Worm (Caenorhabditis elegans) whole organism, L3 larva: Measurements from ENCODE around the gene srlf-30.

Experiments
- R02D3.7 ChIP-seq: fragments of 150-350 bp; optimal IDR thresholded peaks from 2 replicates; lab custom pipeline; 2014; ENCODE audit warnings: missing biosample characterization, missing genetic modification characterization
- ZK546.5 ChIP-seq: sonication (generic microtip); optimal IDR thresholded peaks from 2 replicates; lab custom pipeline; 2017; ENCODE audit warnings: missing biosample characterization, missing genetic modification characterization
- aly-2 ChIP-seq: fragments of 150-350 bp; optimal IDR thresholded peaks from 2 replicates; lab custom pipeline; 2014; ENCODE audit warnings: missing biosample characterization, missing genetic modification characterization
- ama-1 ChIP-seq: fragments of 150-350 bp; optimal IDR thresholded peaks from 2 replicates; lab custom pipeline; 2018
- ceh-16 ChIP-seq: sonication (generic microtip); optimal IDR thresholded peaks from 2 replicates; lab custom pipeline; 2017; ENCODE audit warnings: missing biosample characterization, missing genetic modification characterization
- ceh-28 ChIP-seq: fragments of 150-350 bp; optimal IDR thresholded peaks from 2 replicates; lab custom pipeline; 2014; ENCODE audit warnings: missing biosample characterization, missing genetic modification reagents, missing genetic modification characterization
- ceh-82 ChIP-seq: fragments of 150-350 bp; optimal IDR thresholded peaks from 2 replicates; lab custom pipeline; 2014; ENCODE audit warnings: missing biosample characterization, missing genetic modification characterization
- ceh-9 ChIP-seq: sonication (generic microtip); optimal IDR thresholded peaks from 2 replicates; lab custom pipeline; 2018; ENCODE audit warnings: missing biosample characterization, missing genetic modification characterization
- daf-12 ChIP-seq: fragments of 150-350 bp; optimal IDR thresholded peaks from 2 replicates; lab custom pipeline; 2014; ENCODE audit warnings: missing biosample characterization, missing genetic modification reagents, missing genetic modification characterization
- egl-27 ChIP-seq: sonication (generic microtip); optimal IDR thresholded peaks from 4 replicates; lab custom pipeline; 2017; ENCODE audit warnings: missing biosample characterization, missing genetic modification reagents, missing genetic modification characterization
- egl-5 ChIP-seq: fragments of 150-350 bp; optimal IDR thresholded peaks from 2 replicates; lab custom pipeline; 2017; ENCODE audit warnings: missing biosample characterization, missing genetic modification reagents, missing genetic modification characterization, inconsistent platforms
- elt-1 ChIP-seq: fragments of 150-350 bp; optimal IDR thresholded peaks from 2 replicates; lab custom pipeline; 2014; ENCODE audit warnings: missing biosample characterization, missing genetic modification characterization
- elt-2 ChIP-seq: sonication (generic microtip); optimal IDR thresholded peaks from 2 replicates; lab custom pipeline; 2016; ENCODE audit warnings: missing genetic modification reagents, mild to moderate bottlenecking, missing genetic modification characterization, missing compliant biosample characterization
- elt-3 ChIP-seq, 3 experiments: fragments of 150-350 bp in 1 of 3; sonication (generic microtip) in 2 of 3; optimal IDR thresholded peaks; 2 replicates in 2 of 3; 4 replicates in 1 of 3; lab custom pipeline; 2014 to 2017; ENCODE audit warnings: missing biosample characterization in 3 of 3, missing genetic modification characterization in 3 of 3
- eor-1 ChIP-seq, 2 experiments: fragments of 150-350 bp; optimal IDR thresholded peaks; 2 replicates each; lab custom pipeline; 2014 to 2018; ENCODE audit warnings: missing biosample characterization in 2 of 2, missing genetic modification characterization in 2 of 2
- fkh-10 ChIP-seq: sonication (generic microtip); optimal IDR thresholded peaks from 2 replicates; lab custom pipeline; 2017; ENCODE audit warnings: missing biosample characterization, missing genetic modification reagents, missing genetic modification characterization
- fkh-2 ChIP-seq: fragments of 150-350 bp; optimal IDR thresholded peaks from 2 replicates; lab custom pipeline; 2014; ENCODE audit warnings: missing biosample characterization, missing genetic modification reagents, missing genetic modification characterization
- fos-1 ChIP-seq: fragments of 150-350 bp; optimal IDR thresholded peaks from 2 replicates; lab custom pipeline; 2014; ENCODE audit warnings: missing biosample characterization, missing genetic modification characterization
- hmg-11 ChIP-seq: sonication (generic microtip); optimal IDR thresholded peaks from 2 replicates; lab custom pipeline; 2016; ENCODE audit warnings: missing genetic modification characterization, missing compliant biosample characterization
- jun-1 ChIP-seq: fragments of 150-350 bp; optimal IDR thresholded peaks from 2 replicates; lab custom pipeline; 2014; ENCODE audit warnings: missing biosample characterization, missing genetic modification reagents, missing genetic modification characterization
- lin-15B ChIP-seq: fragments of 150-350 bp; optimal IDR thresholded peaks from 2 replicates; lab custom pipeline; 2014; ENCODE audit warnings: missing biosample characterization, missing genetic modification characterization
- lin-39 ChIP-seq: fragments of 150-350 bp; optimal IDR thresholded peaks from 2 replicates; lab custom pipeline; 2018; ENCODE audit warnings: missing biosample characterization, missing genetic modification reagents, missing genetic modification characterization
- lsy-12 ChIP-seq: sonication (generic microtip); optimal IDR thresholded peaks from 2 replicates; lab custom pipeline; 2016; ENCODE audit warnings: mild to moderate bottlenecking, missing genetic modification characterization, missing compliant biosample characterization
- mdl-1 ChIP-seq: fragments of 150-350 bp; optimal IDR thresholded peaks from 2 replicates; lab custom pipeline; 2014; ENCODE audit warnings: missing biosample characterization, missing genetic modification characterization
- mml-1 ChIP-seq: fragments of 150-350 bp; sonication (generic microtip); optimal IDR thresholded peaks from 3 replicates; lab custom pipeline; 2014; ENCODE audit warnings: missing biosample characterization, missing genetic modification characterization
- nfya-1 ChIP-seq: sonication (generic microtip); optimal IDR thresholded peaks from 2 replicates; lab custom pipeline; 2017; ENCODE audit warnings: missing genetic modification characterization, mild to moderate bottlenecking, missing compliant biosample characterization, antibody characterized with exemption, moderate library complexity; ENCODE audit not compliant: insufficient read depth
- nhr-11 ChIP-seq: fragments of 150-350 bp; optimal IDR thresholded peaks from 2 replicates; lab custom pipeline; 2014; ENCODE audit warnings: missing biosample characterization, missing genetic modification characterization
- nhr-12 ChIP-seq: fragments of 150-350 bp; optimal IDR thresholded peaks from 2 replicates; lab custom pipeline; 2014; ENCODE audit warnings: missing biosample characterization, missing genetic modification characterization
- nhr-23 ChIP-seq: fragments of 150-350 bp; optimal IDR thresholded peaks from 2 replicates; lab custom pipeline; 2014; ENCODE audit warnings: missing biosample characterization, missing genetic modification reagents, missing genetic modification characterization
- nhr-237 ChIP-seq: fragments of 150-350 bp; optimal IDR thresholded peaks from 2 replicates; lab custom pipeline; 2014; ENCODE audit warnings: missing biosample characterization, missing genetic modification characterization
- nhr-25 ChIP-seq: sonication (generic microtip); optimal IDR thresholded peaks from 2 replicates; lab custom pipeline; 2017; ENCODE audit warnings: missing biosample characterization, missing genetic modification characterization
- nhr-28 ChIP-seq: fragments of 150-350 bp; optimal IDR thresholded peaks from 2 replicates; lab custom pipeline; 2014; ENCODE audit warnings: missing biosample characterization, missing genetic modification characterization
- nhr-43 ChIP-seq: sonication (generic microtip); optimal IDR thresholded peaks from 2 replicates; lab custom pipeline; 2016; ENCODE audit warnings: mild to moderate bottlenecking, missing genetic modification characterization, missing compliant biosample characterization; ENCODE audit not compliant: poor library complexity, severe bottlenecking
- nhr-67 ChIP-seq: fragments of 150-350 bp; optimal IDR thresholded peaks from 2 replicates; lab custom pipeline; 2014; ENCODE audit warnings: missing biosample characterization, missing genetic modification characterization
- nhr-76 ChIP-seq: fragments of 150-350 bp; sonication (generic microtip); optimal IDR thresholded peaks from 5 replicates; lab custom pipeline; 2014; ENCODE audit warnings: missing biosample characterization, missing genetic modification characterization
- nhr-77 ChIP-seq: fragments of 150-350 bp; optimal IDR thresholded peaks from 2 replicates; lab custom pipeline; 2014; ENCODE audit warnings: missing biosample characterization, missing genetic modification characterization
- pha-4 ChIP-seq: fragments of 150-350 bp; optimal IDR thresholded peaks from 2 replicates; lab custom pipeline; 2014; ENCODE audit warnings: missing biosample characterization, missing genetic modification reagents, missing genetic modification characterization
- pqm-1 ChIP-seq: fragments of 150-350 bp; optimal IDR thresholded peaks from 2 replicates; lab custom pipeline; 2017; ENCODE audit warnings: missing biosample characterization, missing genetic modification characterization, inconsistent platforms
- sea-2 ChIP-seq: fragments of 150-350 bp; sonication (generic microtip); optimal IDR thresholded peaks from 4 replicates; lab custom pipeline; 2014; ENCODE audit warnings: missing biosample characterization, missing genetic modification reagents, missing genetic modification characterization
- skn-1 ChIP-seq: fragments of 150-350 bp; optimal IDR thresholded peaks from 2 replicates; lab custom pipeline; 2014; ENCODE audit warnings: missing biosample characterization, missing genetic modification characterization
- snpc-4 ChIP-seq: fragments of 150-350 bp; optimal IDR thresholded peaks from 2 replicates; lab custom pipeline; 2014; ENCODE audit warnings: missing biosample characterization, missing genetic modification characterization
- tbx-2 ChIP-seq: sonication (generic microtip); optimal IDR thresholded peaks from 2 replicates; lab custom pipeline; 2016; ENCODE audit warnings: mild to moderate bottlenecking, missing genetic modification characterization, missing compliant biosample characterization
- unc-39 ChIP-seq: sonication (generic microtip); optimal IDR thresholded peaks from 4 replicates; lab custom pipeline; 2017; ENCODE audit warnings: missing biosample characterization, missing genetic modification characterization
- unc-62 ChIP-seq: fragments of 150-350 bp; sonication (generic microtip); optimal IDR thresholded peaks from 4 replicates; lab custom pipeline; 2014; ENCODE audit warnings: missing biosample characterization, missing genetic modification reagents, missing genetic modification characterization
- zag-1 ChIP-seq: fragments of 150-350 bp; optimal IDR thresholded peaks from 2 replicates; lab custom pipeline; 2014; ENCODE audit warnings: missing biosample characterization, missing genetic modification characterization
- ztf-11 ChIP-seq: fragments of 150-350 bp; optimal IDR thresholded peaks from 2 replicates; lab custom pipeline; 2014; ENCODE audit warnings: missing biosample characterization, missing genetic modification characterization
- ztf-4 ChIP-seq: fragments of 150-350 bp; optimal IDR thresholded peaks from 2 replicates; lab custom pipeline; 2014; ENCODE audit warnings: missing biosample characterization, missing genetic modification characterization

Gene srlf-30

ce11 chrIV:10936906-10937540, 36.8 kb downstream of the srlf-30 start, which contains the start of gene fic-1:
Gene fic-1, plus strand, starts transcription at chrIV:10937454.
- TF ChIP-seq unc-39 (tag; lab: Kevin White, UChicago) (no peak), ceh-82 (tag; lab: Kevin White, UChicago) (no peak), nhr-25 (tag; lab: Kevin White, UChicago) (no peak), fkh-2 (tag; lab: Kevin White, UChicago) (peak; percentile 11), elt-1 (no peak), elt-3 (tag; optimal IDR thresholded peaks at IDR 0.05; lab: Kevin White, UChicago) (no peak), fos-1 (tag; lab: Kevin White, UChicago) (no peak), nhr-28 (no peak), sea-2 (GFP tag; lab: Kevin White, UChicago) (peak; percentile 78), elt-2 (tag; lab: Kevin White, UChicago) (peak; percentile 28), nhr-77 (tag; lab: Kevin White, UChicago) (no peak), lin-15B (peak; percentile 51), aly-2 (tag; lab: Kevin White, UChicago) (no peak), pqm-1 (tag; lab: Kevin White, UChicago) (peak; percentile 34), nhr-12 (tag; lab: Kevin White, UChicago) (no peak), nhr-76 (tag; lab: Kevin White, UChicago) (no peak), nhr-237 (no peak), R02D3.7 (peak; percentile 15), nhr-43 (tag; lab: Kevin White, UChicago) (no peak), egl-27 (tag; lab: Kevin White, UChicago) (no peak), ZK546.5 (tag; lab: Kevin White, UChicago) (no peak), mdl-1 (no peak), mml-1 (tag; lab: Kevin White, UChicago) (no peak), ceh-28 (tag; lab: Kevin White, UChicago) (peak; percentile 91), zag-1 (tag; lab: Kevin White, UChicago) (no peak), nhr-11 (no peak), eor-1 (tag; optimal IDR thresholded peaks at IDR 0.05; lab: Kevin White, UChicago) (peak in 1 of 2 experiments; percentile 12), fkh-10 (peak; percentile 94), unc-62 (GFP tag; lab: Kevin White, UChicago) (no peak), lin-39 (no peak), daf-12 (tag; lab: Kevin White, UChicago) (no peak), ztf-4 (tag; lab: Kevin White, UChicago) (no peak), hmg-11 (tag; lab: Kevin White, UChicago) (no peak), nfya-1 (peak; percentile 82), lsy-12 (tag; lab: Kevin White, UChicago) (peak; percentile 4), egl-5 (peak; percentile 60), skn-1 (tag; lab: Kevin White, UChicago) (peak; percentile 16), nhr-23 (no peak), tbx-2 (tag; lab: Kevin White, UChicago) (no peak), ama-1 (lab: Kevin White, UChicago) (no peak), snpc-4 (tag; lab: Kevin White, UChicago) (peak; percentile 73), pha-4 (peak; percentile 92), ztf-11 (no peak), nhr-67 (tag; lab: Kevin White, UChicago) (no peak), jun-1 (tag; lab: Kevin White, UChicago) (no peak), ceh-9 (tag; lab: Kevin White, UChicago) (no peak), ceh-16 (tag; lab: Kevin White, UChicago) (no peak)
